Worm (Caenorhabditis elegans): Measurements from ENCODE around the gene F01D5.7.

The F01D5.7 gene

DNA sequence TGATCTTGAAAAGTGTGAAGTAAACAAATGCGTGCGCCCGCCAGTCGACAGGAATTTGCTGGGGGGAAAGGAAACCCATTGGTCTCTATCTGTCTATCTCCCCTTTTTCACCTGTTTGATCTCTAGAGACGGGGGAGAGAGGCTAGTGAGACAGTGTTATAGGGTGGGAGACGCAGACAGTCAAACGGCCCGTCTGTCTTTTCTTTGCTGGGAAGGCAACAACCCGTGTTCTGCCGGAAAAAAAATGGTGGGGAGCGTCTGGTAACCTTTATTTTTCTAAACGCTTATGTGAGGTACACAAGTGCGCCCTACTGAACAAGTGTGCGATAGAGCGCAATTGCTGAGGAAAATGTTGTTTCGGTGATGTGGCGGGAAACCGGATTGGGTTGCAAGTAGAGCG is 42.0 kb downstream of the F01D5.7 start (continued):
- TF ChIP-seq alr-1 (tag; optimal IDR thresholded peaks at IDR 0.05; ENCODE audit: borderline replicate concordance): no peak

DNA sequence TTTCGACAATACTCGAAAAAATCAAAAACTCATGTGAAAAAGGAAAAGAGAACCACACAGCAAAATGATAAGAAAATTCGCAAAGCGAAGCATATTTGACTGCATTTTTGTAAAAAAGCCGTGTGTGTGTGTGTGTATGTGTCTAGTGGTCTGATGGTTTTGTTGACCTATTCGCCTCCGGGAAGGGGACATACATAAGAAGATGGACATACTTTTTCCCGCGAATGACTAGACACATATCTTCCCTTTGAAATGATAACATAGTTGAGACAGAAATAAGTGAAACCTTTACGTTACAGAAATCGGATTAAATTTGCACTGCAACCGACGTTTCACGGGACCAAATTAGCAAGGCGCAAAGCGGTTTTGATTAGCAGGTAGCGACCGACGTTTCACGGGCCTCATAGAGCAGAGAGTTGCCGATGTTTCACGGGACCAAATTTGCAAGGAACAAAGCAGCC is 43.0 kb downstream of the F01D5.7 start:
- TF ChIP-seq nhr-12 (tag; optimal IDR thresholded peaks at IDR 0.05) (no peak), lsy-2 (tag; optimal IDR thresholded peaks at IDR 0.05) (no peak), lin-35 (GFP tag; optimal IDR thresholded peaks at IDR 0.05) (peak in 1 of 2 experiments; percentile 6), nhr-90 (tag; optimal IDR thresholded peaks at IDR 0.05; ENCODE audit: poor library complexity) (no peak), sptf-1 (tag; optimal IDR thresholded peaks at IDR 0.05) (no peak), skn-1 (tag; optimal IDR thresholded peaks at IDR 0.05) (no peak), fkh-10 (GFP tag; optimal IDR thresholded peaks at IDR 0.05) (no peak), pag-3 (tag; optimal IDR thresholded peaks at IDR 0.05; ENCODE audit: borderline replicate concordance, insufficient read depth) (no peak), jun-1 (tag; optimal IDR thresholded peaks at IDR 0.05) (no peak), nhr-19 (GFP tag; conservative IDR thresholded peaks at IDR 0.05) (no peak), isw-1 (GFP tag; IDR thresholded peaks at IDR 0.05) (no peak), mep-1 (tag; optimal IDR thresholded peaks at IDR 0.05) (no peak), sox-4 (tag; optimal IDR thresholded peaks at IDR 0.05) (no peak), lin-14 (GFP tag; optimal IDR thresholded peaks at IDR 0.05) (peak; percentile 17), dpl-1 (GFP tag; optimal IDR thresholded peaks at IDR 0.05) (no peak), mef-2 (tag; optimal IDR thresholded peaks at IDR 0.05) (no peak), ceh-63 (GFP tag; optimal IDR thresholded peaks at IDR 0.05) (no peak), egl-27 (tag; optimal IDR thresholded peaks at IDR 0.05) (no peak), efl-3 (GFP tag; optimal IDR thresholded peaks at IDR 0.05) (no peak), vab-15 (tag; optimal IDR thresholded peaks at IDR 0.05) (no peak), nhr-237 (tag; optimal IDR thresholded peaks at IDR 0.05) (no peak), swsn-7 (tag; optimal IDR thresholded peaks at IDR 0.05) (no peak), nhr-28 (tag; optimal IDR thresholded peaks at IDR 0.05) (no peak), rnt-1 (tag; optimal IDR thresholded peaks at IDR 0.05) (no peak), tlp-1 (tag; optimal IDR thresholded peaks at IDR 0.05) (no peak), elt-2 (tag; optimal IDR thresholded peaks at IDR 0.05) (peak; percentile 54), ceh-82 (tag; optimal IDR thresholded peaks at IDR 0.05) (no peak), zag-1 (tag; optimal IDR thresholded peaks at IDR 0.05) (no peak), efl-1 (optimal IDR thresholded peaks at IDR 0.05) (no peak), efl-1 (GFP tag; optimal IDR thresholded peaks at IDR 0.05 in 1 of 2) (peak in 1 of 2 experiments; percentile 77), mdl-1 (tag; optimal IDR thresholded peaks at IDR 0.05) (peak in 1 of 2 experiments; percentile 24), snpc-4 (tag; optimal IDR thresholded peaks at IDR 0.05) (peak; percentile 52), nhr-20 (tag; optimal IDR thresholded peaks at IDR 0.05) (no peak), sup-37 (GFP tag; optimal IDR thresholded peaks at IDR 0.05) (no peak), egl-13 (tag; optimal IDR thresholded peaks at IDR 0.05) (no peak), hlh-4 (tag; optimal IDR thresholded peaks at IDR 0.05) (no peak), hlh-17 (GFP tag; optimal IDR thresholded peaks at IDR 0.05; ENCODE audit: borderline replicate concordance) (no peak), xbp-1 (tag; optimal IDR thresholded peaks at IDR 0.05) (no peak), ztf-11 (tag; optimal IDR thresholded peaks at IDR 0.05) (no peak), blmp-1 (tag; optimal IDR thresholded peaks at IDR 0.05) (peak; percentile 56), mab-9 (GFP tag; IDR thresholded peaks at IDR 0.05) (no peak), aha-1 (tag; optimal IDR thresholded peaks at IDR 0.05) (no peak), hpl-2 (GFP tag; optimal IDR thresholded peaks at IDR 0.05) (no peak), fkh-4 (tag; optimal IDR thresholded peaks at IDR 0.05; ENCODE audit: borderline replicate concordance) (no peak), ets-5 (GFP tag; IDR thresholded peaks at IDR 0.05) (no peak), nhr-84 (tag; optimal IDR thresholded peaks at IDR 0.05) (no peak), C34B4.2 (tag; optimal IDR thresholded peaks at IDR 0.05) (no peak), unc-62 (GFP tag; optimal IDR thresholded peaks at IDR 0.05) (no peak), nhr-77 (tag; optimal IDR thresholded peaks at IDR 0.05) (peak; percentile 38), ceh-88 (GFP tag; IDR thresholded peaks at IDR 0.05) (no peak)

Data from whole organism, L1 larva.